Worm (Caenorhabditis elegans) whole organism, early embryonic: Measurements from ENCODE around the gene ZK622.1.
A peak's percentile ranks its signal among the peaks of the same experiment; 100 is the strongest.

Experiments
- B0310.2 ChIP-seq: sonication (generic microtip); optimal IDR thresholded peaks from 2 replicates; lab custom pipeline; 2016; ENCODE audit warnings: mild to moderate bottlenecking, missing genetic modification characterization, missing compliant biosample characterization
- F13C5.2 ChIP-seq: sonication (generic microtip); optimal IDR thresholded peaks from 2 replicates; lab custom pipeline; 2017; ENCODE audit warnings: mild to moderate bottlenecking, missing genetic modification characterization, inconsistent platforms, missing compliant biosample characterization
- aly-1 ChIP-seq: sonication (generic microtip); optimal IDR thresholded peaks from 2 replicates; lab custom pipeline; 2016; ENCODE audit warnings: missing genetic modification characterization, missing compliant biosample characterization
- ama-1 ChIP-seq: fragments of 150-350 bp; optimal IDR thresholded peaks from 2 replicates; lab custom pipeline; 2014
- ceh-13 ChIP-seq: fragments of 200-800 bp; sonication (Bioruptor generic); optimal IDR thresholded peaks from 2 replicates; lab custom pipeline; 2018; ENCODE audit warnings: mild to moderate bottlenecking, missing genetic modification characterization, missing compliant biosample characterization
- ceh-36 ChIP-seq: sonication (generic microtip); optimal IDR thresholded peaks from 2 replicates; lab custom pipeline; 2016; ENCODE audit warnings: missing genetic modification characterization, inconsistent platforms, missing compliant biosample characterization
- ets-7 ChIP-seq: sonication (generic microtip); optimal IDR thresholded peaks from 2 replicates; lab custom pipeline; 2016; ENCODE audit warnings: missing genotype, missing genetic modification characterization, missing compliant biosample characterization
- flt-1 ChIP-seq: fragments of 200-800 bp; sonication (Bioruptor generic); IDR thresholded peaks from 2 replicates; pipeline ENCODE4 v1.3.6; 2022; ENCODE audit warnings: missing genetic modification characterization, missing compliant biosample characterization
- hmbx-1 ChIP-seq: sonication (generic microtip); optimal IDR thresholded peaks from 2 replicates; lab custom pipeline; 2016; ENCODE audit warnings: mild to moderate bottlenecking, missing genetic modification characterization, missing compliant biosample characterization
- hmg-4 ChIP-seq: fragments of 200-800 bp; sonication (Bioruptor generic); optimal IDR thresholded peaks from 2 replicates; lab custom pipeline; 2018; ENCODE audit warnings: mild to moderate bottlenecking, missing genetic modification characterization, missing compliant biosample characterization
- hnd-1 ChIP-seq: sonication (generic microtip); optimal IDR thresholded peaks from 2 replicates; lab custom pipeline; 2016; ENCODE audit warnings: missing genetic modification characterization, missing compliant biosample characterization
- pes-1 ChIP-seq: fragments of 200-800 bp; sonication (Bioruptor generic); IDR thresholded peaks from 2 replicates; pipeline ENCODE4 v1.3.6; 2022; ENCODE audit warnings: missing genetic modification reagents, missing genetic modification characterization, missing compliant biosample characterization
- scrt-1 ChIP-seq: fragments of 200-800 bp; sonication (Bioruptor generic); IDR thresholded peaks from 2 replicates; pipeline ENCODE4 v1.3.6; 2022; ENCODE audit warnings: missing genetic modification characterization, missing compliant biosample characterization
- sea-1 ChIP-seq: fragments of 200-800 bp; sonication (Bioruptor generic); conservative IDR thresholded peaks from 2 replicates; pipeline ENCODE4 v1.3.6; 2022; ENCODE audit warnings: missing genetic modification characterization, missing compliant biosample characterization
- tbx-11 ChIP-seq: fragments of 200-800 bp; sonication (Bioruptor generic); IDR thresholded peaks from 2 replicates; pipeline ENCODE4 v1.3.6; 2022; ENCODE audit warnings: missing genetic modification characterization, missing compliant biosample characterization
- tbx-37 ChIP-seq: fragments of 200-800 bp; sonication (Bioruptor generic); conservative IDR thresholded peaks from 2 replicates; pipeline ENCODE4 v1.3.6; 2022; ENCODE audit warnings: missing genetic modification reagents, missing genetic modification characterization, missing compliant biosample characterization
- tra-4 ChIP-seq: sonication (generic microtip); optimal IDR thresholded peaks from 2 replicates; lab custom pipeline; 2017; ENCODE audit warnings: missing genetic modification characterization, missing compliant biosample characterization

ZK622.1 gene

DNA sequence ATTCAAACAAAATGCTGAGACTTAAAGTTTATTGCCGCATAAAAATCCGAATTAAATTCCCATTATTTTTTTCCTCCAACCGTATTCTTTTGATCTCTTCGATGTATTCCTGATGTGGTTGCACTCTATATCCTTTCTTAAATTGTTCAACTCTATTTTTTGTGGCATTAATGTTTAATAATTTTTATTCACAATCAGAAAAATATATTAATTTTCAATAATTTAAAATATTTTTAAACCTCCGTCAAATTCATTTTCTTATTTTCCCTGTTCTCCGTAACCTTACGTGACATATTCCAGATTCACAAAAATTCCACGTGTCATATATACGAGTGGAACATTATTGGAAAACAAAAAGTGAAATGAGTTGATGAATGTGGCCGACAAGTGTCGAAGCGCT, 18.1 kb downstream of the ZK622.1 start, which contains the start of gene gcy-12:
gcy-12 (plus strand) TSS at position 301 of the 400 bp plus-strand sequence.
- TF ChIP-seq hnd-1 (tag; lab: Kevin White, UChicago) (no peak), tbx-11 (GFP tag; lab: Robert Waterston, UW) (no peak), ets-7 (tag; lab: Kevin White, UChicago) (no peak), F13C5.2 (tag; lab: Kevin White, UChicago) (no peak), pes-1 (no peak), ama-1 (no peak), ceh-36 (no peak), tbx-37 (no peak), ceh-13 (GFP tag; lab: Kevin White, UChicago) (no peak), hmbx-1 (tag; lab: Kevin White, UChicago) (no peak), flt-1 (GFP tag; lab: Robert Waterston, UW) (no peak)

DNA sequence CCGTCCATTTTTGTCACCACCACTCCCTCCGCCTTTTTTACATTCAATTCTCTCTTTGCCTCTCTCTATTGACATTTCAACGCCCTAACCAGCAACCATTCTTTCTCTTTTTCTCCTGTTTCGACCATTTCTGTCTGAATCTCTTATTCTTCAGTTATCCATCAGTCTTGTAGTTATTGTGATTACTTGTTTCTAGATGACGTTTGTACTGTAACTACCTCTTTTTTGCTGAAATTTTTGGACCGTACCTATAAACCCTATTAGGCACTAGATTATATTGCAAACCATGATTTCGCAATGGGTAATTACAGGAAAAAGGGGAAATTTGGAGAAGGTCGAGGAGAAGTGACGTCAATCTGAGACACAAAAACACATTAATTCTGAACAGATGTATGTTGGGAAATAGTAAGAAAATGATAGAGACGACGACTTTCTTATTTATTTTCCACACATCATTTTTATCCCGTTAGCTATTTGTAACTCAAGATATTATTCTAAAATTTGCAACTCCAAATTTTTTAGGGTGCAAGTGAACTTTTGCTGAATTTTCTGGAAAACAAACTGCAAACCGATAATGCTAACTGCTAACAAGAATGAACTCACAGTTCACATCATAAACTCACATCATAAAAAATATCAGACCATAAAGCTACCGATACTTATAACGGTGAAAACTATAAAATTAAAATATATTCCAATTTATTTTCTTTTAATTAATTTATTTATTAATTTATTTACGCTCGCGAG, 26.8 kb downstream of the ZK622.1 start:
- TF ChIP-seq scrt-1 (no peak), hnd-1 (tag; lab: Kevin White, UChicago) (no peak), ceh-36 (no peak), tbx-11 (GFP tag; lab: Robert Waterston, UW) (no peak), ceh-13 (GFP tag; lab: Kevin White, UChicago) (no peak), flt-1 (GFP tag; lab: Robert Waterston, UW) (no peak), tra-4 (tag; lab: Kevin White, UChicago) (no peak), hmbx-1 (tag; lab: Kevin White, UChicago) (no peak), sea-1 (no peak), ama-1 (no peak), ets-7 (tag; lab: Kevin White, UChicago) (no peak), aly-1 (no peak), F13C5.2 (tag; lab: Kevin White, UChicago) (no peak), pes-1 (no peak)

DNA sequence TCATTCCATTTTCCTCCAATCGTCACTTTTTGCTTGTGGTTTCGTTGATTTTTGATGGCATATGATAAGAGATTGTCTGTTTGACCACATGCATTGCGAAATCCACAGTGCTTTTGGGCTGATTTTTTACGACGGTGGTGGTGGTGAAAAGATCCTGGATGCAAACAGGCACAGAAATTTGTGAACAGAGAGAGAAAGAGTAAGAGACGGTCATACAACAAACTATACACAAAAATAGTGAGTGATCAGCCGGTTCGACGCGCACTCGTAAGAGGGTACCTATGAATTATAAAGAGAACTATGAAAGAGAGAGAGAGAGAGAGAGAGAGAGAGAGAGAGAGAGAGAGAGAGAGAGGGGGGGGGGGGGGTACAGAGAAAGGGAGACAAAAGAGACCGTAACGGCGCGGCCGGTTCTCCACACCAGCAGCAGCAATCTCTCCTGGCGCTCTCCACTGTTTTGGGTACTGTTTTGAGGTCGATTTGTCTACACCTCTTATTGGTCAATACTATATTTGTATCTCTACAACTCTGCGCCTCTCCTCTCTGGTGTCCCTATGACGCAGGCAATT, 28.2 kb downstream of the ZK622.1 start:
- peak; percentile 29 for TF ChIP-seq ceh-36
- TF ChIP-seq tbx-37: no peak
- TF ChIP-seq flt-1 (GFP tag; lab: Robert Waterston, UW): no peak
- peak; percentile 42 for TF ChIP-seq hmg-4 (GFP tag; lab: Kevin White, UChicago)
- TF ChIP-seq aly-1: no peak

DNA sequence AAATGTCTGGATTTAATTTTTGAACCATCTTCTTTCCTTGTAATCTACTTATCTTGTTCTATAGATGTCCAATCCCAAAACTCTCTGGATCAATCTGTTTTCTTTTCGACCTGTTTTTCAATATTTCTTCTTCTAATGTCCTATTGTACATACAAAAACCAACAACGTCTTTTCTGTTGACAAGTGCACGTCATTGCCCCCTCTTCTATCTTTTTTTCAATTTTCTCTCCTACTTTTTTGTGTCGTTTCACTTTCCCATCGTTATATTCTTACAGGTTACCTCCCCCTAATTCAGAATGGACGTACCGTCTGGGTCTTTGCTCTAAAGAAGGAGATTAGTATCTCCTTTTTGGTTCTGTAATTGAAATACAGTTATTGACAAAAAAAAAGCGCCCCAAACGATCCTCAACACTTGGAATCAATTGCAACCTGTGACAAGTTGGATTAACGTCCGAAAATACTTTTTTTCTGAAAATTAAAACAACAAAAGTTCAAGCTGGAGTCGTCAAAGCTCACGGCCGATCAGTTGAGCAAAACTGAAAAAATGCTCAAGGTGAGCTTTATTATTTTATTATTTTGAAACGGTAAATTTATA, 29.2 kb downstream of the ZK622.1 start, which contains the start of gene vhp-1:
vhp-1 (plus strand) TSS at position 545 of the 595 bp plus-strand sequence.
- TF ChIP-seq scrt-1: no peak
- no peak for TF ChIP-seq ets-7 (tag; lab: Kevin White, UChicago)
- TF ChIP-seq sea-1: no peak
- no peak for TF ChIP-seq hnd-1 (tag; lab: Kevin White, UChicago)
- no peak for TF ChIP-seq tra-4 (tag; lab: Kevin White, UChicago)
- no peak for TF ChIP-seq pes-1
- no peak for TF ChIP-seq hmg-4 (GFP tag; lab: Kevin White, UChicago)
- TF ChIP-seq hmbx-1 (tag; lab: Kevin White, UChicago): no peak
- no peak for TF ChIP-seq ama-1
- TF ChIP-seq tbx-11 (GFP tag; lab: Robert Waterston, UW): no peak
- no peak for TF ChIP-seq B0310.2
- TF ChIP-seq tbx-37: no peak
- no peak for TF ChIP-seq ceh-36
- TF ChIP-seq aly-1: no peak
- TF ChIP-seq F13C5.2 (tag; lab: Kevin White, UChicago): no peak
- no peak for TF ChIP-seq ceh-13 (GFP tag; lab: Kevin White, UChicago)
- no peak for TF ChIP-seq flt-1 (GFP tag; lab: Robert Waterston, UW)

DNA sequence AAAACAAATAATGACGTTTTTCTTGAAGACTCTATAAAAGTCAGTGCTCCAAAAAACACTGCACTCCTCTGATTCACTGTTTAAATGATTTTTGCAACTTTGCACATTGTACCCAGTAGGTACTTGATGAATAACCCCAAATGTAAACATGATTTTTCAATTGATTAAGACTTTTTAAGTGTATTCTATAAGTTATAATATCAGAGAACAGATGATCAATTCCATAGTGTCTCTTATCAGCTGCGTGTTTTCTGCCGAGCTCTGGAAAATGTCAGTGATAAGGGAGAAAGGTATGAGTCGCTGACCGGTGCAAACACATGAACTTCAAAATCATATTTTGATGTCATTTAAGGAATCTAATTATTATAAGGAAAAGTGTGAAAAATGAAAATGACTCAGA, 30.2 kb downstream of the ZK622.1 start:
- TF ChIP-seq F13C5.2 (tag; lab: Kevin White, UChicago) (no peak), tra-4 (tag; lab: Kevin White, UChicago) (no peak), ceh-13 (GFP tag; lab: Kevin White, UChicago) (no peak), ceh-36 (no peak), hnd-1 (tag; lab: Kevin White, UChicago) (no peak), B0310.2 (no peak), ama-1 (no peak)

DNA sequence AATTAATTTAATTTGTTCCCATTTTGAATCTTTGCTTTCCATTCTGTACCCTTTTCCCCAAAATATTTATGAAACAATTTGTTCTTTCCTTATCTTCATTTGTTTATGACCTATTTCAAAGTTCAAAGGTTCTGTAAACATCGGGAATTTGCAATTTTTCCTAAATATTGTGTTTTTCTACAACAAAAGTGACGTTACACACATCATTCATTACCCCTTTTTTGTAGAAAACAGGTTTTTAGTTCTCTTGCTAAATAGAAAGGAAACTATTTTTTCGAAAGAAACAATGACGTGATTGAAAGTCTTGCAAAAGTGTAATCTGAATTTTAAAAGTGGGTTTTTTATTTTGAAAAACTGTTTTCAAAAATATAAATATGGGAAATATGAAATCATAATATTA, 31.1 kb downstream of the ZK622.1 start:
- TF ChIP-seq flt-1 (GFP tag; lab: Robert Waterston, UW): no peak
- no peak for TF ChIP-seq tbx-37
- TF ChIP-seq tra-4 (tag; lab: Kevin White, UChicago): no peak
- TF ChIP-seq ceh-13 (GFP tag; lab: Kevin White, UChicago): no peak
- no peak for TF ChIP-seq ceh-36
- TF ChIP-seq B0310.2: no peak
- TF ChIP-seq ama-1: no peak
- TF ChIP-seq ets-7 (tag; lab: Kevin White, UChicago): no peak
- no peak for TF ChIP-seq aly-1
- no peak for TF ChIP-seq sea-1
- TF ChIP-seq pes-1: no peak
- TF ChIP-seq hnd-1 (tag; lab: Kevin White, UChicago): no peak
- TF ChIP-seq hmg-4 (GFP tag; lab: Kevin White, UChicago): no peak
- TF ChIP-seq F13C5.2 (tag; lab: Kevin White, UChicago): no peak
- no peak for TF ChIP-seq scrt-1
- TF ChIP-seq hmbx-1 (tag; lab: Kevin White, UChicago): no peak
- TF ChIP-seq tbx-11 (GFP tag; lab: Robert Waterston, UW): no peak

DNA sequence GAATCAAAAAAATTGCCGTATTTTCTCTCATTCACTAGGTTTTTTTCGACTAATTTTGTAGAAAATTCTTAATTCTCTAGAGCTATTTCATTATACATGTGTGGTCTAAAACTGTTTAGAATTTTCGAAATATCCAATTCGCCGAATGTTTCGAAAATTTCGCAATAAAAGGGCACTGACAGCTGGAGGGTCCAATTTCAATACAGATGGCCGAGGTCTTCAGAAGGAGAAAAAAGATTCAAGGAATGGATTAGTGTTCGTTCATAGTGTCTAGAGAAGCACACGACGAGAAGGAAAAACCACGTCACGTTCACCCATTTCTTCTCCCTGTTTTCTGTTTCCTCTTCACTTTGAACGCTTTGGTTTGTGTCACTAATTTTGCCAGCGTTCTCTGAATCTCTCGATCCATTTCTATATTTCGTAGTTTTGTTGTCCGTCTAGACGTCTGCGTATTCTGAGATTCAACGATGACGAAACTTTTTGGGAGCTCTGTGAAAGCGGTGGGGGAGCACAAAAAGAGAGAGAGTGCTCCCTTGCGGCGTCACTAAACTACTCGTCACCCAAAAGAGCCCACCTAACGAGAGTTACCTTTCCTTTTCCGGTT, 32.5 kb downstream of the ZK622.1 start:
- TF ChIP-seq F13C5.2 (tag; lab: Kevin White, UChicago) (no peak), tra-4 (tag; lab: Kevin White, UChicago) (no peak), B0310.2 (no peak), ama-1 (no peak), hmg-4 (GFP tag; lab: Kevin White, UChicago) (no peak), flt-1 (GFP tag; lab: Robert Waterston, UW) (no peak), pes-1 (no peak), hmbx-1 (tag; lab: Kevin White, UChicago) (no peak), tbx-11 (GFP tag; lab: Robert Waterston, UW) (no peak), ets-7 (tag; lab: Kevin White, UChicago) (no peak), ceh-13 (GFP tag; lab: Kevin White, UChicago) (no peak)
